Worm (Caenorhabditis elegans) whole organism, late embryonic: Measurements from ENCODE around the gene T08D10.3.

Experiments used
- C38D4.7 ChIP-seq: fragments of 200-800 bp; sonication (Bioruptor generic); optimal IDR thresholded peaks from 2 replicates; lab custom pipeline; 2018; ENCODE audit warnings: mild to moderate bottlenecking, missing genetic modification characterization, moderate library complexity, missing compliant biosample characterization
- K02D7.2 ChIP-seq: sonication (generic microtip); optimal IDR thresholded peaks from 2 replicates; lab custom pipeline; 2017; ENCODE audit warnings: mild to moderate bottlenecking, missing genetic modification characterization, missing compliant biosample characterization
- ama-1 ChIP-seq: fragments of 150-350 bp; optimal IDR thresholded peaks from 2 replicates; lab custom pipeline; 2014
- ceh-2 ChIP-seq: sonication (generic microtip); optimal IDR thresholded peaks from 2 replicates; lab custom pipeline; 2016; ENCODE audit warnings: missing genotype, missing genetic modification characterization, missing compliant biosample characterization
- ceh-6 ChIP-seq: fragments of 200-800 bp; sonication (Bioruptor generic); optimal IDR thresholded peaks from 2 replicates; lab custom pipeline; 2018; ENCODE audit warnings: mild to moderate bottlenecking, missing genetic modification characterization, missing compliant biosample characterization
- dve-1 ChIP-seq: sonication (generic microtip); optimal IDR thresholded peaks from 2 replicates; lab custom pipeline; 2017; ENCODE audit warnings: antibody characterized with exemption, mild to moderate bottlenecking, missing genetic modification characterization, missing compliant biosample characterization
- elt-2 ChIP-seq: sonication (generic microtip); optimal IDR thresholded peaks from 2 replicates; lab custom pipeline; 2016; ENCODE audit warnings: missing genetic modification reagents, missing genetic modification characterization, missing compliant biosample characterization
- hlh-15 ChIP-seq: sonication (generic microtip); optimal IDR thresholded peaks from 2 replicates; lab custom pipeline; 2016; ENCODE audit warnings: missing genetic modification characterization, missing compliant biosample characterization
- hlh-30 ChIP-seq: sonication (generic microtip); optimal IDR thresholded peaks from 2 replicates; lab custom pipeline; 2017; ENCODE audit warnings: antibody characterized with exemption, missing genetic modification characterization, missing compliant biosample characterization; ENCODE audit not compliant: insufficient read depth
- lin-11 ChIP-seq: fragments of 200-800 bp; sonication (Bioruptor generic); optimal IDR thresholded peaks from 2 replicates; lab custom pipeline; 2018; ENCODE audit warnings: mild to moderate bottlenecking, missing genetic modification characterization, missing compliant biosample characterization
- tbx-2 ChIP-seq: sonication (generic microtip); optimal IDR thresholded peaks from 2 replicates; lab custom pipeline; 2016; ENCODE audit warnings: missing genetic modification characterization, missing compliant biosample characterization

DNA sequence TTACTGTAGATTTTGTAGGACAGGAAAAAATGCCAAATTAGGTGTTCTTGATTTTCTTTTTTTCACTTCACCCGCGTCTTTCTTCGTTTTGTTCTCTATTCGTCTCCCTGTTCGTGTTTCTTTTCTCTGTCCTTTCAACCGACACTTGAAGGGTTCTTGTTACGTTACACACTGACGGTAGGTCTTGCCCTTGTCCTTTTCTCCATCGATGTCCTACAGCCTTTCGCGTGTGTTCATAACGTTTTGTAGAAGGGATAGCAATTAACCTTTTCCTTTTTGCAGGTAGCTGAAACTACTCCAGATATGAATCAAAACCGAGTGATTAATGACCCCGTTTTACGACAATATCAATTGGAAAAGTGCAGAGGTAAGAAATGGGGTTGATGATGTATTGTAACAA, 31.1 kb upstream of the T08D10.3 start, which contains the start of gene F55G7.1:
- TF ChIP-seq hlh-30 (no peak), C38D4.7 (GFP tag; lab: Kevin White, UChicago) (no peak), hlh-15 (tag; lab: Kevin White, UChicago) (no peak), dve-1 (no peak), lin-11 (tag; lab: Kevin White, UChicago) (no peak), elt-2 (tag; lab: Kevin White, UChicago) (no peak), ama-1 (lab: Kevin White, UChicago) (no peak), K02D7.2 (tag; lab: Kevin White, UChicago) (no peak), ceh-2 (tag; lab: Kevin White, UChicago) (no peak), ceh-6 (GFP tag; lab: Kevin White, UChicago) (no peak), tbx-2 (tag; lab: Kevin White, UChicago) (no peak)
